Fruit fly (Drosophila melanogaster) whole organism, embryonic: ENCODE results near the gene Elp6.

Experiments used
- Bdp1 ChIP-seq: fragments of 200-800 bp; sonication (Bioruptor generic); optimal IDR thresholded peaks from 3 replicates; lab custom pipeline; 2016; ENCODE audit warnings: missing biosample characterization, missing genetic modification characterization
- CG11247 ChIP-seq: fragments of 200-800 bp; sonication (Bioruptor generic); IDR thresholded peaks from 2 replicates; pipeline ENCODE4 v1.3.6; 2022; ENCODE audit warnings: missing biosample characterization, missing genetic modification characterization
- CG1233 ChIP-seq: fragments of 200-800 bp; sonication (Bioruptor generic); optimal IDR thresholded peaks from 4 replicates; lab custom pipeline; 2018; ENCODE audit warnings: missing biosample characterization, mild to moderate bottlenecking, missing genetic modification characterization
- CG12391 ChIP-seq: fragments of 200-800 bp; sonication (Bioruptor generic); optimal IDR thresholded peaks from 3 replicates; lab custom pipeline; 2018; ENCODE audit warnings: missing biosample characterization, mild to moderate bottlenecking, missing genetic modification characterization, moderate library complexity
- CG12659 ChIP-seq: fragments of 200-800 bp; sonication (Bioruptor generic); optimal IDR thresholded peaks from 3 replicates; lab custom pipeline; 2017; ENCODE audit warnings: mild to moderate bottlenecking, missing biosample characterization, missing genetic modification reagents, missing genetic modification characterization
- CG13624 ChIP-seq: fragments of 200-800 bp; sonication (Bioruptor generic); optimal IDR thresholded peaks from 2 replicates; lab custom pipeline; 2016; ENCODE audit warnings: missing biosample characterization, missing genetic modification characterization
- CG14710 ChIP-seq: fragments of 200-800 bp; sonication (Bioruptor generic); optimal IDR thresholded peaks from 3 replicates; lab custom pipeline; 2019; ENCODE audit warnings: missing biosample characterization, mild to moderate bottlenecking, missing genetic modification characterization, moderate library complexity
- CG15479 ChIP-seq: fragments of 200-800 bp; sonication (Bioruptor generic); optimal IDR thresholded peaks from 3 replicates; lab custom pipeline; 2019; ENCODE audit warnings: missing biosample characterization, mild to moderate bottlenecking, missing genetic modification characterization, moderate library complexity
- CG15514 ChIP-seq: fragments of 200-800 bp; sonication (Bioruptor generic); optimal IDR thresholded peaks from 3 replicates; lab custom pipeline; 2017; ENCODE audit warnings: missing biosample characterization, missing genetic modification characterization, mild to moderate bottlenecking, moderate library complexity, missing genetic modification reagents
- CG16779 ChIP-seq: fragments of 200-800 bp; sonication (Bioruptor generic); IDR thresholded peaks from 2 replicates; pipeline ENCODE4 v1.3.6; 2022; ENCODE audit warnings: missing biosample characterization, missing genetic modification characterization
- CG16863 ChIP-seq: fragments of 200-800 bp; sonication (Bioruptor generic); optimal IDR thresholded peaks from 3 replicates; lab custom pipeline; 2016; ENCODE audit warnings: missing biosample characterization, missing genetic modification characterization
- CG30020 ChIP-seq: fragments of 200-800 bp; optimal IDR thresholded peaks from 2 replicates; lab custom pipeline; 2019; ENCODE audit warnings: missing biosample characterization, mild to moderate bottlenecking, missing genetic modification characterization, moderate library complexity
- CG32532 ChIP-seq: fragments of 200-800 bp; sonication (Bioruptor generic); IDR thresholded peaks from 2 replicates; pipeline ENCODE4 v1.3.6; 2022; ENCODE audit warnings: missing biosample characterization, missing genetic modification characterization
- CG3726 ChIP-seq: fragments of 200-800 bp; sonication (Bioruptor generic); IDR thresholded peaks from 3 replicates; pipeline ENCODE4, ENCODE4 v1.3.6; 2022; ENCODE audit warnings: missing biosample characterization, missing genetic modification characterization
- CG6272 ChIP-seq: fragments of 200-800 bp; sonication (Bioruptor generic); IDR thresholded peaks from 2 replicates; pipeline ENCODE4 v1.3.6; 2022; ENCODE audit warnings: missing biosample characterization, missing genetic modification characterization
- CG6765 ChIP-seq: fragments of 200-800 bp; sonication (Bioruptor generic); optimal IDR thresholded peaks from 3 replicates; lab custom pipeline; 2017; ENCODE audit warnings: missing biosample characterization, mild to moderate bottlenecking, missing genetic modification characterization
- CG9797 ChIP-seq: fragments of 200-800 bp; sonication (Bioruptor generic); optimal IDR thresholded peaks from 3 replicates; lab custom pipeline; 2018; ENCODE audit warnings: missing biosample characterization, mild to moderate bottlenecking, missing genetic modification characterization
- CHES-1-like ChIP-seq: fragments of 200-800 bp; sonication (Bioruptor generic); optimal IDR thresholded peaks from 2 replicates; lab custom pipeline; 2016; ENCODE audit warnings: missing biosample characterization, missing genetic modification characterization
- CTCF ChIP-seq: fragments of 200-800 bp; sonication (Bioruptor generic); optimal IDR thresholded peaks from 2 replicates; lab custom pipeline; 2017; ENCODE audit warnings: missing biosample characterization, mild to moderate bottlenecking, missing genetic modification characterization, moderate library complexity
- Doc2 ChIP-seq: fragments of 200-800 bp; sonication (Bioruptor generic); IDR thresholded peaks from 2 replicates; pipeline ENCODE4 v1.3.6; 2022; ENCODE audit warnings: missing biosample characterization, missing genetic modification characterization
- E2f1 ChIP-seq: fragments of 200-800 bp; sonication (Bioruptor generic); IDR thresholded peaks from 2 replicates; pipeline ENCODE4 v1.3.6; 2022; ENCODE audit warnings: missing biosample characterization, missing genetic modification characterization
- Fer1 ChIP-seq: fragments of 200-800 bp; sonication (Bioruptor generic); optimal IDR thresholded peaks from 2 replicates; lab custom pipeline; 2017; ENCODE audit warnings: missing biosample characterization, mild to moderate bottlenecking, missing genetic modification characterization
- H2.0 ChIP-seq: fragments of 200-800 bp; sonication (Bioruptor generic); IDR thresholded peaks from 2 replicates; pipeline ENCODE4 v1.3.6; 2022; ENCODE audit warnings: missing biosample characterization, missing genetic modification characterization
- HLH3B ChIP-seq: fragments of 200-800 bp; sonication (Bioruptor generic); IDR thresholded peaks from 2 replicates; pipeline ENCODE4 v1.3.6; 2022; ENCODE audit warnings: missing biosample characterization, missing genetic modification characterization
- Hr39 ChIP-seq: fragments of >200 bp; optimal IDR thresholded peaks from 2 replicates; lab custom pipeline; 2017
- NC2α ChIP-seq: fragments of 200-800 bp; sonication (Bioruptor generic); optimal IDR thresholded peaks from 2 replicates; lab custom pipeline; 2016; ENCODE audit warnings: missing biosample characterization, missing genetic modification characterization
- Optix ChIP-seq: fragments of 200-800 bp; sonication (Bioruptor generic); IDR thresholded peaks from 3 replicates; pipeline ENCODE4 v1.3.6; 2022; ENCODE audit warnings: missing biosample characterization, missing genetic modification characterization
- Rfx ChIP-seq: fragments of 200-800 bp; sonication (Bioruptor generic); IDR thresholded peaks from 2 replicates; pipeline ENCODE4 v1.3.6; 2022; ENCODE audit warnings: missing biosample characterization, missing genetic modification characterization
- Sox102F ChIP-seq: fragments of 200-800 bp; sonication (Bioruptor generic); optimal IDR thresholded peaks from 2 replicates; lab custom pipeline; 2018; ENCODE audit warnings: missing biosample characterization, mild to moderate bottlenecking, missing genetic modification characterization, moderate library complexity
- Spps ChIP-seq: fragments of 200-800 bp; sonication (Bioruptor generic); optimal IDR thresholded peaks from 2 replicates; lab custom pipeline; 2018; ENCODE audit warnings: missing biosample characterization, mild to moderate bottlenecking, missing genetic modification characterization
- Sry-δ ChIP-seq: fragments of 200-800 bp; sonication (Bioruptor generic); optimal IDR thresholded peaks from 2 replicates; lab custom pipeline; 2016; ENCODE audit warnings: missing biosample characterization, missing genetic modification characterization
- YL-1 ChIP-seq: fragments of 200-800 bp; sonication (Bioruptor generic); optimal IDR thresholded peaks from 3 replicates; lab custom pipeline; 2017; ENCODE audit warnings: missing biosample characterization, mild to moderate bottlenecking, missing genetic modification characterization
- ash1 ChIP-seq: fragments of 200-800 bp; sonication (Bioruptor generic); optimal IDR thresholded peaks from 2 replicates; lab custom pipeline; 2018; ENCODE audit warnings: missing biosample characterization, mild to moderate bottlenecking, missing genetic modification characterization
- az2 ChIP-seq: fragments of 200-800 bp; sonication (Bioruptor generic); optimal IDR thresholded peaks from 3 replicates; lab custom pipeline; 2016; ENCODE audit warnings: missing biosample characterization, missing genetic modification characterization
- bbx ChIP-seq: fragments of 200-800 bp; sonication (Bioruptor generic); IDR thresholded peaks from 2 replicates; pipeline ENCODE4 v1.3.6; 2022; ENCODE audit warnings: missing biosample characterization, missing genetic modification characterization; ENCODE audit not compliant: partially characterized antibody
- ci ChIP-seq: fragments of 200-800 bp; sonication (Bioruptor generic); IDR thresholded peaks from 3 replicates; pipeline ENCODE4 v1.3.6; 2022; ENCODE audit warnings: missing biosample characterization, missing genetic modification characterization
- dysf ChIP-seq: fragments of 200-800 bp; sonication (Bioruptor generic); IDR thresholded peaks from 3 replicates; pipeline ENCODE4 v1.3.6; 2022; ENCODE audit warnings: missing biosample characterization, missing genetic modification characterization
- eve ChIP-seq, 2 experiments: fragments of >200 bp; optimal IDR thresholded peaks; 2 replicates each; lab custom pipeline; 2017; ENCODE audit warnings: missing biosample characterization in 2 of 2, missing genetic modification characterization in 2 of 2
- exex ChIP-seq: fragments of 200-800 bp; sonication (Bioruptor generic); optimal IDR thresholded peaks from 4 replicates; lab custom pipeline; 2018; ENCODE audit warnings: missing biosample characterization, mild to moderate bottlenecking, missing genetic modification characterization, moderate library complexity
- gcm ChIP-seq: fragments of 200-800 bp; sonication (Bioruptor generic); optimal IDR thresholded peaks from 2 replicates; lab custom pipeline; 2019; ENCODE audit warnings: missing biosample characterization, mild to moderate bottlenecking, missing genetic modification characterization, moderate library complexity
- lbe ChIP-seq: fragments of 200-800 bp; sonication (Bioruptor generic); optimal IDR thresholded peaks from 2 replicates; lab custom pipeline; 2016; ENCODE audit warnings: missing biosample characterization, mild to moderate bottlenecking, missing genetic modification characterization
- mld ChIP-seq: fragments of 200-800 bp; sonication (Bioruptor generic); IDR thresholded peaks from 3 replicates; pipeline ENCODE4 v1.3.6; 2022; ENCODE audit warnings: missing biosample characterization, missing genetic modification characterization; ENCODE audit not compliant: partially characterized antibody
- nau ChIP-seq: fragments of 200-800 bp; sonication (Bioruptor generic); optimal IDR thresholded peaks from 3 replicates; lab custom pipeline; 2017; ENCODE audit warnings: missing biosample characterization, mild to moderate bottlenecking, missing genetic modification characterization, missing genetic modification reagents
- odd ChIP-seq: fragments of 200-800 bp; sonication (Bioruptor generic); optimal IDR thresholded peaks from 2 replicates; lab custom pipeline; 2017; ENCODE audit warnings: missing biosample characterization, mild to moderate bottlenecking, missing genetic modification characterization
- pan ChIP-seq, 4 experiments: fragments of >200 bp in 3 of 4; fragments of 200-800 bp in 1 of 4; sonication (Bioruptor generic) in 1 of 4; optimal IDR thresholded peaks in 3 of 4; IDR thresholded peaks in 1 of 4; 2 replicates each; pipeline versions ENCODE4 v1.3.6 to Lab custom; 2017 to 2022; ENCODE audit warnings: missing biosample characterization in 2 of 4, missing genetic modification characterization in 2 of 4, mixed read lengths in 1 of 4
- pum ChIP-seq: fragments of 200-800 bp; sonication (Bioruptor generic); optimal IDR thresholded peaks from 2 replicates; lab custom pipeline; 2016; ENCODE audit warnings: missing biosample characterization, missing genetic modification characterization
- slou ChIP-seq: fragments of 200-800 bp; sonication (Bioruptor generic); optimal IDR thresholded peaks from 3 replicates; lab custom pipeline; 2016; ENCODE audit warnings: missing biosample characterization, missing genetic modification characterization
- twi ChIP-seq: fragments of 200-800 bp; optimal IDR thresholded peaks from 2 replicates; lab custom pipeline; 2019; ENCODE audit warnings: missing biosample characterization, mild to moderate bottlenecking, missing genetic modification characterization, moderate library complexity
- wdn ChIP-seq: fragments of 200-800 bp; sonication (Bioruptor generic); IDR thresholded peaks from 2 replicates; pipeline ENCODE4 v1.3.6; 2022; ENCODE audit warnings: missing biosample characterization, missing genetic modification characterization
- zf30C ChIP-seq: fragments of 200-800 bp; sonication (Bioruptor generic); optimal IDR thresholded peaks from 3 replicates; lab custom pipeline; 2018; ENCODE audit warnings: missing biosample characterization, mild to moderate bottlenecking, missing genetic modification characterization

Gene Elp6

DNA sequence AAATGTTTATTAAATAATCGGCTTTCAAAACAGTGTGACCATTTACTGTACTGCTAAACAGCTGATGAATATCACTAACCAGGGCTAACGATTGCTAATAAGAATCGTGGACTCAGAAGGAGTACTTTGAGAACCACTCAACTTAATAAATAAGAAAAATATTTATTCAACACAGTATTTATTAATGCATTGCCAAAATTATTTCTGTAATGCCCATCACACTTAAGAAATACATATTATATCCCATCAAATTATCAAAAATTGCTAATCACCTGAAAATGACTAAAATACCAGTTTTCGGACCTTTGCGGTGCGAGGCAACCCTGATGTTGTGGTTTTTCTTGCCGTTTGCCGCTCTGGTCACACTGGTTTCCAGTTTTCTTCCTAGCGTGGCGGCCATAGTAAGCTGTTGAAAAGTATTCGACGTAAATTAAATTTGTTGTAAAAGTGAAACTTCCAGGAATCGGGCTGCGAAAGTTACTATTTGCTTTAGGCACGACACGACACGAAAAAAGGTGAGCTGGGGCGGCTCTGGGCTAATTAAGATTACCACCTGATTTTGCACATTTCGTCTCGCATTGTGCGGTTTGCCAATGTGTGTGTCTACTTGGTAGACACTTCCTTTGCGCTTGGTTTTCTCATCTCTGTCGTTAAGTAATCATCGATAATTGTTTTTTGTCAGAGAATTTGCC is 15.2 kb upstream of the Elp6 start, which contains the start of the genes mRpS21 and Droj2 (continued):
- TF ChIP-seq odd (GFP tag; lab: Kevin White, UChicago) (peak; percentile 37), CG16779 (GFP tag; lab: Robert Waterston, UW) (no peak), Spps (tag; lab: Kevin White, UChicago) (no peak), mld (GFP tag; lab: Robert Waterston, UW) (no peak), CG6272 (peak; percentile 30; the same call in 1 of the 2 replicates), CG13624 (peak; percentile 71), Fer1 (GFP tag; lab: Kevin White, UChicago) (peak; percentile 45), eve (GFP tag; optimal IDR thresholded peaks at IDR 0.05; lab: Kevin White, UChicago) (no peak), Sry-δ (peak; percentile 41), YL-1 (GFP tag; lab: Kevin White, UChicago) (peak; percentile 3), pum (GFP tag; lab: Kevin White, UChicago) (peak; percentile 17), CG3726 (GFP tag; lab: Robert Waterston, UW) (no peak), ash1 (no peak), CG11247 (GFP tag; lab: Robert Waterston, UW) (0 out of 2 replicates have a peak, but pooled peaks have one; percentile 28), H2.0 (GFP tag; lab: Robert Waterston, UW) (no peak), exex (tag; lab: Kevin White, UChicago) (peak; percentile 40), CG6765 (no peak), zf30C (GFP tag; lab: Kevin White, UChicago) (no peak), dysf (GFP tag; lab: Robert Waterston, UW) (peak; percentile 56; the same call in 2 of the 3 replicates), nau (GFP tag; lab: Kevin White, UChicago) (no peak), CG30020 (peak; percentile 74), twi (tag; lab: Kevin White, UChicago) (peak; percentile 63), Hr39 (no peak), CG9797 (GFP tag; lab: Kevin White, UChicago) (peak; percentile 97), CG12659 (peak; percentile 85), pan (optimal IDR thresholded peaks at IDR 0.05; lab: Kevin White, UChicago) (no peak), pan (GFP tag; optimal IDR thresholded peaks at IDR 0.05 in 1 of 2, IDR thresholded peaks at IDR 0.05 in 1 of 2) (no peak), ci (GFP tag; lab: Robert Waterston, UW) (0 out of 3 replicates have a peak, but pooled peaks have one; percentile 48), CG14710 (tag; lab: Kevin White, UChicago) (peak; percentile 87), Rfx (GFP tag; lab: Robert Waterston, UW) (peak; percentile 64), Bdp1 (GFP tag; lab: Kevin White, UChicago) (peak; percentile 29), CG32532 (peak; percentile 49; the same call in 1 of the 2 replicates), Doc2 (GFP tag; lab: Robert Waterston, UW) (no peak), CG15479 (GFP tag; lab: Kevin White, UChicago) (no peak), HLH3B (GFP tag; lab: Robert Waterston, UW) (peak; percentile 21; the same call in 1 of the 2 replicates), slou (GFP tag; lab: Kevin White, UChicago) (peak; percentile 24), E2f1 (GFP tag; lab: Robert Waterston, UW) (peak; percentile 40; the same call in 1 of the 2 replicates), az2 (peak; percentile 23), CG15514 (GFP tag; lab: Kevin White, UChicago) (peak; percentile 98), CG16863 (GFP tag; lab: Kevin White, UChicago) (peak; percentile 6), CTCF (GFP tag; lab: Kevin White, UChicago) (no peak), wdn (no peak), gcm (no peak), Optix (no peak), CHES-1-like (GFP tag; lab: Kevin White, UChicago) (peak; percentile 6), CG12391 (tag; lab: Kevin White, UChicago) (peak; percentile 71), lbe (no peak), NC2α (GFP tag; lab: Kevin White, UChicago) (no peak), CG1233 (no peak), bbx (GFP tag; lab: Robert Waterston, UW) (peak; percentile 20; the same call in 1 of the 2 replicates), Sox102F (GFP tag; lab: Kevin White, UChicago) (no peak)
